Fruit fly (Drosophila melanogaster): ENCODE results near the gene CkIIalpha-i3.

The CkIIalpha-i3 gene

DNA sequence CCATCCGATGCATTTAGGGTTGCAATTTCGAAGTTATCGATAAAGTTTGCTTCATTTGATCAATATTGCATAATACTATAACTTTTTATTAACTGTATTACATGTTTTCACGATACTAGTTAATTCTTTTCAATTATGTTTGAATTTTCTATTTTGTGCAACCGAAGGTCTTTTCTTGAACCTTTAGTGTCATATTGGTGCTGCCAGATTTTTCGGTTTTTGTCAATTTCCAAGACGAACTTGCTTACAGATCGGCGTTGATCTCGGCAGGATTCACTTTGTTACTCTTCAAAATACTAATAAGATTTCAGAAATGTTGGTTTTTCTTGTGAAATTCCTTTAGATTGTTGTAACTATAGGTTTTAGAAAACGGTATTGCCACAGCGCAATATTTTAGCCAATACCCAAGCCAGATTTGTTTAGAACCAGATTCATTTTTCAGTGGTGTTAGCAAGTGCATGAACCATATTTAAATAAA is at the start of gene CkIIalpha-i3:
CkIIalpha-i3 (minus strand) TSS at position 263 of the 478 bp plus-strand sequence.
- no peak for TF ChIP-seq Smox (GFP tag; optimal IDR thresholded peaks at IDR 0.05)
- TF ChIP-seq salr (GFP tag; optimal IDR thresholded peaks at IDR 0.05), result no peak
- no peak for TF ChIP-seq CG6276 (GFP tag; optimal IDR thresholded peaks at IDR 0.05)
- no peak for TF ChIP-seq CG32006 (GFP tag; optimal IDR thresholded peaks at IDR 0.05)
- TF ChIP-seq Eip78C (GFP tag), result no peak
- no peak for TF ChIP-seq eg (GFP tag; IDR thresholded peaks at IDR 0.05)
- no peak for TF ChIP-seq CG6792 (GFP tag; optimal IDR thresholded peaks at IDR 0.05)
- no peak for TF ChIP-seq net (GFP tag; optimal IDR thresholded peaks at IDR 0.05)
- peak; percentile 35 for TF ChIP-seq svp (GFP tag)
- TF ChIP-seq CG3032 (tag; optimal IDR thresholded peaks at IDR 0.05), result no peak
- TF ChIP-seq ss (GFP tag; optimal IDR thresholded peaks at IDR 0.05), result no peak
- no peak for TF ChIP-seq CG7368 (GFP tag; optimal IDR thresholded peaks at IDR 0.05)
- TF ChIP-seq CG10669 (GFP tag; optimal IDR thresholded peaks at IDR 0.05), result no peak
- peak; percentile 11 for TF ChIP-seq esn (GFP tag; optimal IDR thresholded peaks at IDR 0.05)
- TF ChIP-seq Blimp-1 (GFP tag; optimal IDR thresholded peaks at IDR 0.05), result no peak
- no peak for TF ChIP-seq acj6 (GFP tag; optimal IDR thresholded peaks at IDR 0.05)
- TF ChIP-seq CG11902 (GFP tag; optimal IDR thresholded peaks at IDR 0.05), result no peak
- no peak for TF ChIP-seq CG34406 (GFP tag; optimal IDR thresholded peaks at IDR 0.05)
- TF ChIP-seq CG6163 (GFP tag; IDR thresholded peaks at IDR 0.05), result no peak
- no peak for TF ChIP-seq Ets21C (GFP tag; optimal IDR thresholded peaks at IDR 0.05)
- no peak for TF ChIP-seq Sox102F (GFP tag; optimal IDR thresholded peaks at IDR 0.05)
- TF ChIP-seq fkh (GFP tag; optimal IDR thresholded peaks at IDR 0.05), result peak; percentile 16
- TF ChIP-seq CG15336 (GFP tag; IDR thresholded peaks at IDR 0.05), result no peak

DNA sequence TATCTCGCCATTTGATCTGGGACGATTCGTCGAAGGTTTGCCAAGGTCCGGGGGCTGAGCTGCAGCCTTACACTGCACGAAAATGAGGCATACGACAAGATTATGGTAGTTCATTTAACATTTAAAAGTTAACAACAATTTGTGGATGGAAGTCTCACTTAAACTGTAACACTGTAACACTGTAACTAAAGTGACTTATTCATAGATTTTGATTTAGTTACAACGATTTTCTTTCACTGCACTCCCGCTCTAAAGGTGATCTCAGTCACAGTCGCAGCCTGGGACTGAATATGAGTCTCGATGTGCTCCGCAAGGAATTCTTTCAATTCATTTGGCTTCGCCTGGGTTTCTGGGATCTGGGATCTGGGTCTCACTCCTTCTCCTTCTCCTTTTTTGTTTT is 49.8 kb upstream of the CkIIalpha-i3 start:
- TF ChIP-seq spab (GFP tag; optimal IDR thresholded peaks at IDR 0.05), result peak; percentile 74
- TF ChIP-seq CG6854 (GFP tag; optimal IDR thresholded peaks at IDR 0.05), result peak; percentile 96
- TF ChIP-seq salr (GFP tag; optimal IDR thresholded peaks at IDR 0.05), result peak in 1 of 2 experiments; percentile 38
- peak; percentile 76 for TF ChIP-seq CG6792 (GFP tag; optimal IDR thresholded peaks at IDR 0.05)
- TF ChIP-seq CG10669 (GFP tag; optimal IDR thresholded peaks at IDR 0.05), result peak; percentile 74
- peak; percentile 56 for TF ChIP-seq CG32006 (GFP tag; optimal IDR thresholded peaks at IDR 0.05)
- TF ChIP-seq CG6276 (GFP tag; optimal IDR thresholded peaks at IDR 0.05), result peak; percentile 25
- TF ChIP-seq CG11762 (GFP tag; optimal IDR thresholded peaks at IDR 0.05; ENCODE audit: insufficient read depth), result peak; percentile 51
- TF ChIP-seq CG8632 (GFP tag; optimal IDR thresholded peaks at IDR 0.05), result peak; percentile 71
- no peak for TF ChIP-seq CG4318 (GFP tag; optimal IDR thresholded peaks at IDR 0.05)
- peak; percentile 90 for TF ChIP-seq Sox102F (GFP tag; optimal IDR thresholded peaks at IDR 0.05)
- TF ChIP-seq Gug (GFP tag; IDR thresholded peaks at IDR 0.05), result peak; percentile 47
- TF ChIP-seq CG10631 (GFP tag; optimal IDR thresholded peaks at IDR 0.05), result peak; percentile 81
- TF ChIP-seq Smox (GFP tag; optimal IDR thresholded peaks at IDR 0.05), result peak; percentile 86
- peak; percentile 90 for TF ChIP-seq vri (GFP tag; optimal IDR thresholded peaks at IDR 0.05)
- TF ChIP-seq pdm3 (GFP tag; optimal IDR thresholded peaks at IDR 0.05), result peak; percentile 57
- TF ChIP-seq fd59A (GFP tag; optimal IDR thresholded peaks at IDR 0.05), result peak; percentile 50
- TF ChIP-seq Eip78C (GFP tag), result peak; percentile 95
- peak; percentile 62 for TF ChIP-seq CG8119 (GFP tag; IDR thresholded peaks at IDR 0.05)
- TF ChIP-seq CG6808 (GFP tag; optimal IDR thresholded peaks at IDR 0.05), result peak; percentile 76
- TF ChIP-seq CG7368 (GFP tag; optimal IDR thresholded peaks at IDR 0.05), result peak; percentile 65
- TF ChIP-seq CG34406 (GFP tag; optimal IDR thresholded peaks at IDR 0.05), result peak; percentile 78
- peak; percentile 79 for TF ChIP-seq CG3919 (GFP tag; optimal IDR thresholded peaks at IDR 0.05)
- TF ChIP-seq CG31627 (GFP tag; optimal IDR thresholded peaks at IDR 0.05), result peak; percentile 87
- TF ChIP-seq CG11294 (GFP tag; IDR thresholded peaks at IDR 0.05), result peak; percentile 36; the same call in 1 of the 2 replicates
- TF ChIP-seq Ets21C (GFP tag; optimal IDR thresholded peaks at IDR 0.05), result peak; percentile 82
- TF ChIP-seq dac (GFP tag; optimal IDR thresholded peaks at IDR 0.05), result no peak
- peak in 1 of 2 experiments; percentile 27 for TF ChIP-seq ss (GFP tag; optimal IDR thresholded peaks at IDR 0.05)
- peak; percentile 96 for TF ChIP-seq esn (GFP tag; optimal IDR thresholded peaks at IDR 0.05)
- peak; percentile 86 for TF ChIP-seq achi (GFP tag; optimal IDR thresholded peaks at IDR 0.05)
- TF ChIP-seq lz (GFP tag; optimal IDR thresholded peaks at IDR 0.05), result peak; percentile 95
- peak; percentile 95 for TF ChIP-seq topi (GFP tag; optimal IDR thresholded peaks at IDR 0.05)
- TF ChIP-seq eg (GFP tag; IDR thresholded peaks at IDR 0.05), result peak; percentile 69
- no peak for TF ChIP-seq Hr38 (GFP tag; optimal IDR thresholded peaks at IDR 0.05)
- TF ChIP-seq fkh (GFP tag; optimal IDR thresholded peaks at IDR 0.05), result no peak
- TF ChIP-seq Blimp-1 (GFP tag; optimal IDR thresholded peaks at IDR 0.05), result peak; percentile 85
- peak; percentile 18 for TF ChIP-seq Sox15 (GFP tag; optimal IDR thresholded peaks at IDR 0.05)
- TF ChIP-seq Ets96B (tag; optimal IDR thresholded peaks at IDR 0.05), result peak; percentile 81
- no peak for TF ChIP-seq fd85E (GFP tag; optimal IDR thresholded peaks at IDR 0.05)
- peak; percentile 53 for TF ChIP-seq OdsH (GFP tag; optimal IDR thresholded peaks at IDR 0.05)
- TF ChIP-seq acj6 (GFP tag; optimal IDR thresholded peaks at IDR 0.05), result peak; percentile 67

All from whole organism, prepupa.